Worm (Caenorhabditis elegans) whole organism, L4 larva: ENCODE measurements around the gene T04A6.2.

Source experiments
- F37D6.2 ChIP-seq: sonication (generic microtip); optimal IDR thresholded peaks from 2 replicates; lab custom pipeline; 2016; ENCODE audit warnings: mild to moderate bottlenecking, missing genetic modification characterization, missing compliant biosample characterization
- R02D3.7 ChIP-seq: fragments of 150-350 bp; sonication (generic microtip); optimal IDR thresholded peaks from 3 replicates; lab custom pipeline; 2014; ENCODE audit warnings: missing biosample characterization, missing genetic modification characterization
- T20F7.1 ChIP-seq: fragments of 200-800 bp; sonication (Bioruptor generic); optimal IDR thresholded peaks from 2 replicates; lab custom pipeline; 2018; ENCODE audit warnings: mild to moderate bottlenecking, missing genetic modification characterization, missing compliant biosample characterization
- Y48G9A.11 ChIP-seq: fragments of 200-800 bp; sonication (Bioruptor generic); IDR thresholded peaks from 2 replicates; pipeline ENCODE4 v1.3.6; 2022; ENCODE audit warnings: missing genetic modification reagents, missing genetic modification characterization, missing compliant biosample characterization
- Y5F2A.4 ChIP-seq: fragments of 200-800 bp; sonication (Bioruptor generic); optimal IDR thresholded peaks from 2 replicates; lab custom pipeline; 2018; ENCODE audit warnings: mild to moderate bottlenecking, missing genetic modification characterization, missing compliant biosample characterization
- Y75B8A.6 ChIP-seq: fragments of 200-800 bp; sonication (Bioruptor generic); IDR thresholded peaks from 2 replicates; pipeline ENCODE4 v1.3.6; 2022; ENCODE audit warnings: missing genetic modification reagents, missing genetic modification characterization, missing compliant biosample characterization
- ZK337.2 ChIP-seq: fragments of 200-800 bp; sonication (Bioruptor generic); IDR thresholded peaks from 2 replicates; pipeline ENCODE4 v1.3.6; 2022; ENCODE audit warnings: missing genetic modification reagents, missing genetic modification characterization, missing compliant biosample characterization
- arid-1 ChIP-seq: fragments of 200-800 bp; sonication (Bioruptor generic); conservative IDR thresholded peaks from 2 replicates; pipeline ENCODE4 v1.3.6; 2022; ENCODE audit warnings: missing genetic modification reagents, missing genetic modification characterization, missing compliant biosample characterization
- ceh-28 ChIP-seq: fragments of 150-350 bp; optimal IDR thresholded peaks from 2 replicates; lab custom pipeline; 2014; ENCODE audit warnings: missing biosample characterization, missing genetic modification reagents, missing genetic modification characterization
- daf-12 ChIP-seq: fragments of 150-350 bp; optimal IDR thresholded peaks from 2 replicates; lab custom pipeline; 2014; ENCODE audit warnings: missing biosample characterization, missing genetic modification reagents, missing genetic modification characterization
- daf-16 ChIP-seq, 3 experiments: sonication (generic microtip); optimal IDR thresholded peaks; 2 replicates each; lab custom pipeline; 2016 to 2017; ENCODE audit warnings: missing genetic modification characterization in 3 of 3, missing genetic modification reagents in 3 of 3, mild to moderate bottlenecking in 2 of 3, missing compliant biosample characterization in 2 of 3, missing biosample characterization in 1 of 3, moderate library complexity in 1 of 3
- daf-8 ChIP-seq: fragments of 200-800 bp; sonication (Bioruptor generic); IDR thresholded peaks from 2 replicates; pipeline ENCODE4 v1.3.6; 2022; ENCODE audit warnings: missing genetic modification characterization, missing compliant biosample characterization
- dmd-6 ChIP-seq: fragments of 200-800 bp; sonication (Bioruptor generic); IDR thresholded peaks from 2 replicates; pipeline ENCODE4 v1.3.6; 2022; ENCODE audit warnings: missing genetic modification reagents, missing genetic modification characterization, missing compliant biosample characterization
- dmd-8 ChIP-seq: fragments of 200-800 bp; sonication (Bioruptor generic); IDR thresholded peaks from 2 replicates; pipeline ENCODE4 v1.3.6; 2022; ENCODE audit warnings: missing genetic modification characterization, missing compliant biosample characterization
- dpl-1 ChIP-seq: fragments of 150-350 bp; optimal IDR thresholded peaks from 2 replicates; lab custom pipeline; 2014; ENCODE audit warnings: missing biosample characterization, missing genetic modification reagents, missing genetic modification characterization
- duxl-1 ChIP-seq: sonication (generic microtip); optimal IDR thresholded peaks from 2 replicates; lab custom pipeline; 2016; ENCODE audit warnings: mild to moderate bottlenecking, missing genetic modification characterization, moderate library complexity, missing compliant biosample characterization; ENCODE audit not compliant: poor library complexity
- egl-27 ChIP-seq: sonication (generic microtip); optimal IDR thresholded peaks from 3 replicates; lab custom pipeline; 2017; ENCODE audit warnings: missing biosample characterization, missing genetic modification reagents, missing genetic modification characterization
- hlh-11 ChIP-seq: fragments of 200-800 bp; sonication (Bioruptor generic); optimal IDR thresholded peaks from 2 replicates; lab custom pipeline; 2018; ENCODE audit warnings: mild to moderate bottlenecking, missing genetic modification characterization, missing compliant biosample characterization
- madf-5 ChIP-seq, 2 experiments: fragments of 200-800 bp; sonication (Bioruptor generic); IDR thresholded peaks; 2 replicates each; pipeline ENCODE4 v1.3.6; 2022; ENCODE audit warnings: missing compliant biosample characterization in 2 of 2, missing genetic modification characterization in 2 of 2
- mdt-29 ChIP-seq: fragments of 200-800 bp; sonication (Bioruptor generic); IDR thresholded peaks from 2 replicates; pipeline ENCODE4 v1.3.6; 2022; ENCODE audit warnings: missing genetic modification reagents, missing genetic modification characterization, missing compliant biosample characterization
- mxl-3 ChIP-seq: fragments of 200-800 bp; sonication (Bioruptor generic); optimal IDR thresholded peaks from 2 replicates; lab custom pipeline; 2018; ENCODE audit warnings: mild to moderate bottlenecking, missing genetic modification characterization, missing compliant biosample characterization
- nhr-10 ChIP-seq: fragments of 150-350 bp; optimal IDR thresholded peaks from 2 replicates; lab custom pipeline; 2014; ENCODE audit warnings: missing biosample characterization, missing genetic modification characterization
- nhr-102 ChIP-seq: sonication (generic microtip); optimal IDR thresholded peaks from 2 replicates; lab custom pipeline; 2016; ENCODE audit warnings: mild to moderate bottlenecking, missing genetic modification characterization, moderate library complexity, missing compliant biosample characterization
- nhr-237 ChIP-seq: sonication (generic microtip); optimal IDR thresholded peaks from 2 replicates; lab custom pipeline; 2017; ENCODE audit warnings: missing biosample characterization, missing genetic modification characterization
- nhr-25 ChIP-seq: sonication (generic microtip); optimal IDR thresholded peaks from 2 replicates; lab custom pipeline; 2017; ENCODE audit warnings: missing genetic modification characterization, mild to moderate bottlenecking, missing compliant biosample characterization, antibody characterized with exemption, moderate library complexity, borderline replicate concordance; ENCODE audit not compliant: insufficient read depth
- nhr-41 ChIP-seq: fragments of 200-800 bp; sonication (Bioruptor generic); IDR thresholded peaks from 2 replicates; pipeline ENCODE4 v1.3.6; 2022; ENCODE audit warnings: missing genetic modification reagents, missing genetic modification characterization, missing compliant biosample characterization
- nhr-48 ChIP-seq: sonication (generic microtip); optimal IDR thresholded peaks from 2 replicates; lab custom pipeline; 2016; ENCODE audit warnings: mild to moderate bottlenecking, missing genetic modification characterization, missing compliant biosample characterization
- nhr-76 ChIP-seq: fragments of 150-350 bp; optimal IDR thresholded peaks from 2 replicates; lab custom pipeline; 2014; ENCODE audit warnings: missing biosample characterization, missing genetic modification characterization
- nhr-77 ChIP-seq: fragments of 150-350 bp; optimal IDR thresholded peaks from 2 replicates; lab custom pipeline; 2014; ENCODE audit warnings: missing biosample characterization, missing genetic modification characterization
- pha-4 ChIP-seq, 2 experiments: fragments of 150-350 bp in 1 of 2; fragments of 200-800 bp in 1 of 2; sonication (Bioruptor generic) in 1 of 2; IDR thresholded peaks in 1 of 2; optimal IDR thresholded peaks in 1 of 2; 2 replicates each; pipeline versions ENCODE4 v1.3.6 to Lab custom; 2014 to 2022; ENCODE audit warnings: missing genetic modification characterization in 2 of 2, missing genetic modification reagents in 2 of 2, missing biosample characterization in 1 of 2, missing compliant biosample characterization in 1 of 2
- pqm-1 ChIP-seq: sonication (generic microtip); optimal IDR thresholded peaks from 2 replicates; lab custom pipeline; 2017; ENCODE audit warnings: missing biosample characterization, missing genetic modification characterization
- rbr-2 ChIP-seq: sonication (generic microtip); optimal IDR thresholded peaks from 2 replicates; lab custom pipeline; 2016; ENCODE audit warnings: missing genotype, missing genetic modification characterization, missing compliant biosample characterization
- saeg-2 ChIP-seq: fragments of 200-800 bp; sonication (Bioruptor generic); IDR thresholded peaks from 2 replicates; pipeline ENCODE4 v1.3.6; 2022; ENCODE audit warnings: missing genetic modification reagents, missing genetic modification characterization, missing compliant biosample characterization
- snpc-1.2 ChIP-seq: fragments of 200-800 bp; sonication (Bioruptor generic); IDR thresholded peaks from 2 replicates; pipeline ENCODE4 v1.3.6; 2022; ENCODE audit warnings: missing genetic modification reagents, missing genetic modification characterization, missing compliant biosample characterization
- spr-1 ChIP-seq: sonication (generic microtip); optimal IDR thresholded peaks from 2 replicates; lab custom pipeline; 2016; ENCODE audit warnings: mild to moderate bottlenecking, missing genetic modification characterization, missing compliant biosample characterization
- tag-97 ChIP-seq: fragments of 200-800 bp; sonication (Bioruptor generic); IDR thresholded peaks from 2 replicates; pipeline ENCODE4 v1.3.6; 2022; ENCODE audit warnings: missing genetic modification characterization, missing compliant biosample characterization
- tra-1 ChIP-seq: fragments of 200-800 bp; sonication (Bioruptor generic); IDR thresholded peaks from 2 replicates; pipeline ENCODE4 v1.3.6; 2022; ENCODE audit warnings: missing genetic modification reagents, missing genetic modification characterization, missing compliant biosample characterization
- unc-62 ChIP-seq, 3 experiments: fragments of 150-350 bp in 1 of 3; sonication (generic microtip); optimal IDR thresholded peaks in 2 of 3; peaks in 1 of 3; 1 replicate in 1 of 3; 2 replicates in 2 of 3; lab custom pipeline; 2014 to 2017; ENCODE audit warnings: missing biosample characterization in 3 of 3, missing genetic modification characterization in 3 of 3, missing genetic modification reagents in 3 of 3, missing genotype in 1 of 3
- vab-7 ChIP-seq: fragments of 200-800 bp; sonication (Bioruptor generic); IDR thresholded peaks from 2 replicates; pipeline ENCODE4 v1.3.6; 2022; ENCODE audit warnings: missing genetic modification reagents, missing genetic modification characterization, missing compliant biosample characterization
- zfp-2 ChIP-seq: sonication (generic microtip); optimal IDR thresholded peaks from 2 replicates; lab custom pipeline; 2016; ENCODE audit warnings: mild to moderate bottlenecking, missing genetic modification characterization, missing compliant biosample characterization

The T04A6.2 gene

ce11 chrIII:7572781-7573400, 41.7 kb upstream of the T04A6.2 start, which contains the start of the genes rpl-9 and lpd-7 (continued):
- peak; percentile 69 for TF ChIP-seq rbr-2 (tag; lab: Kevin White, UChicago)
- no peak for TF ChIP-seq F37D6.2 (tag; lab: Kevin White, UChicago)
- no peak for TF ChIP-seq saeg-2
- no peak for TF ChIP-seq spr-1
- TF ChIP-seq dmd-8, result no peak
- TF ChIP-seq daf-12 (tag; lab: Kevin White, UChicago), result no peak
- peak; percentile 42 for TF ChIP-seq nhr-25 (tag; lab: Kevin White, UChicago)
- peak; percentile 74 for TF ChIP-seq dpl-1
- peak; percentile 89 for TF ChIP-seq zfp-2 (tag; lab: Kevin White, UChicago)
- no peak for TF ChIP-seq tra-1 (GFP tag; lab: Robert Waterston, UW)
- no peak for TF ChIP-seq Y5F2A.4
- TF ChIP-seq Y48G9A.11, result no peak
- TF ChIP-seq nhr-48 (tag; lab: Kevin White, UChicago), result no peak
- TF ChIP-seq pqm-1, result no peak
- peak; percentile 53; the same call in 1 of the 2 replicates for TF ChIP-seq arid-1 (GFP tag; lab: Robert Waterston, UW)
- TF ChIP-seq daf-8 (GFP tag; lab: Robert Waterston, UW), result no peak
- TF ChIP-seq ZK337.2 (GFP tag; lab: Robert Waterston, UW), result no peak
- TF ChIP-seq T20F7.1 (GFP tag; lab: Kevin White, UChicago), result peak; percentile 70
- peak; percentile 55 for TF ChIP-seq duxl-1 (tag; lab: Kevin White, UChicago)
- TF ChIP-seq ceh-28 (tag; lab: Kevin White, UChicago), result no peak
- TF ChIP-seq nhr-10 (tag; lab: Kevin White, UChicago), result no peak
- no peak; the same call in 1 of the 2 replicates for TF ChIP-seq vab-7 (GFP tag; lab: Robert Waterston, UW)
- TF ChIP-seq nhr-76 (tag; lab: Kevin White, UChicago), result no peak
- TF ChIP-seq nhr-77 (tag; lab: Kevin White, UChicago), result peak; percentile 81
- no peak for TF ChIP-seq nhr-102 (tag; lab: Kevin White, UChicago)
- peak; percentile 71 for TF ChIP-seq hlh-11 (tag; lab: Kevin White, UChicago)
- no peak for TF ChIP-seq Y75B8A.6 (GFP tag; lab: Robert Waterston, UW)
- TF ChIP-seq egl-27, result no peak
- no peak for TF ChIP-seq mdt-29 (GFP tag; lab: Robert Waterston, UW)
- TF ChIP-seq dmd-6 (GFP tag; lab: Robert Waterston, UW), result peak; percentile 41; the same call in 1 of the 2 replicates
- TF ChIP-seq nhr-41, result no peak
- no peak for TF ChIP-seq pha-4 (GFP tag; IDR thresholded peaks at IDR 0.05; lab: Robert Waterston, UW)
- peak; percentile 48 for TF ChIP-seq pha-4 (tag; optimal IDR thresholded peaks at IDR 0.05; lab: Kevin White, UChicago)
- TF ChIP-seq madf-5 (GFP tag; IDR thresholded peaks at IDR 0.05; lab: Robert Waterston, UW), result no peak
- no peak for TF ChIP-seq nhr-237 (tag; lab: Kevin White, UChicago)
- peak; percentile 21 for TF ChIP-seq mxl-3 (GFP tag; lab: Kevin White, UChicago)
- no peak for TF ChIP-seq tag-97
- TF ChIP-seq unc-62 (GFP tag; optimal IDR thresholded peaks at IDR 0.05 in 1 of 2; lab: Kevin White, UChicago), result peak in 1 of 2 experiments; percentile 38
- no peak for TF ChIP-seq unc-62 (tag; optimal IDR thresholded peaks at IDR 0.05; lab: Kevin White, UChicago)
- TF ChIP-seq R02D3.7 (tag; lab: Kevin White, UChicago), result peak; percentile 17
- no peak for TF ChIP-seq daf-16 (GFP tag; optimal IDR thresholded peaks at IDR 0.05; lab: Kevin White, UChicago)
- peak; percentile 71 for TF ChIP-seq daf-16 (tag; optimal IDR thresholded peaks at IDR 0.05; lab: Kevin White, UChicago)
- no peak for TF ChIP-seq snpc-1.2
